Fruit fly (Drosophila melanogaster) whole organism, embryonic: ENCODE measurements around the gene Pcmt.
A peak's percentile ranks its signal among the peaks of the same experiment; 100 is the strongest.

Experiments
- Bteb2 ChIP-seq: fragments of 200-800 bp; sonication (Bioruptor generic); optimal IDR thresholded peaks from 2 replicates; lab custom pipeline; 2016; ENCODE audit warnings: missing biosample characterization, missing genetic modification characterization
- CG10654 ChIP-seq: fragments of 200-800 bp; sonication (Bioruptor generic); optimal IDR thresholded peaks from 2 replicates; lab custom pipeline; 2016; ENCODE audit warnings: missing biosample characterization, missing genetic modification characterization
- CG15011 ChIP-seq: fragments of 200-800 bp; sonication (Bioruptor generic); optimal IDR thresholded peaks from 3 replicates; lab custom pipeline; 2018; ENCODE audit warnings: missing biosample characterization, mild to moderate bottlenecking, missing genetic modification characterization
- CG17361 ChIP-seq: fragments of 200-800 bp; sonication (Bioruptor generic); IDR thresholded peaks from 3 replicates; pipeline ENCODE4 v1.3.6; 2022; ENCODE audit warnings: missing biosample characterization, missing genetic modification characterization
- CG17802 ChIP-seq: fragments of 200-800 bp; sonication (Bioruptor generic); optimal IDR thresholded peaks from 2 replicates; lab custom pipeline; 2018; ENCODE audit warnings: missing biosample characterization, mild to moderate bottlenecking, missing genetic modification characterization, moderate library complexity
- CG18619 ChIP-seq: fragments of 200-800 bp; sonication (Bioruptor generic); optimal IDR thresholded peaks from 3 replicates; lab custom pipeline; 2017; ENCODE audit warnings: missing biosample characterization, mild to moderate bottlenecking, missing genetic modification characterization
- CG3995 ChIP-seq: fragments of 200-800 bp; sonication (Bioruptor generic); optimal IDR thresholded peaks from 3 replicates; lab custom pipeline; 2016; ENCODE audit warnings: missing biosample characterization, missing genetic modification characterization
- CG42726 ChIP-seq: fragments of 200-800 bp; sonication (Bioruptor generic); IDR thresholded peaks from 2 replicates; pipeline ENCODE4 v1.3.6; 2022; ENCODE audit warnings: missing biosample characterization, missing genetic modification characterization; ENCODE audit not compliant: partially characterized antibody
- CG6654 ChIP-seq: fragments of 200-800 bp; sonication (Bioruptor generic); optimal IDR thresholded peaks from 2 replicates; lab custom pipeline; 2017; ENCODE audit warnings: missing biosample characterization, mild to moderate bottlenecking, missing genetic modification characterization
- CG7556 ChIP-seq: fragments of 200-800 bp; sonication (Bioruptor generic); optimal IDR thresholded peaks from 2 replicates; lab custom pipeline; 2017; ENCODE audit warnings: missing biosample characterization, mild to moderate bottlenecking, missing genetic modification characterization
- CG7786 ChIP-seq: fragments of 200-800 bp; sonication (Bioruptor generic); optimal IDR thresholded peaks from 2 replicates; lab custom pipeline; 2016; ENCODE audit warnings: missing biosample characterization, missing genetic modification characterization
- CG8478 ChIP-seq: fragments of >200 bp; optimal IDR thresholded peaks from 2 replicates; lab custom pipeline; 2018
- CG8924 ChIP-seq: fragments of 200-800 bp; optimal IDR thresholded peaks from 3 replicates; lab custom pipeline; 2019; ENCODE audit warnings: missing biosample characterization, mild to moderate bottlenecking, missing genetic modification characterization, moderate library complexity
- CG9727 ChIP-seq: fragments of 200-800 bp; sonication (Bioruptor generic); optimal IDR thresholded peaks from 3 replicates; lab custom pipeline; 2017; ENCODE audit warnings: missing biosample characterization, mild to moderate bottlenecking, missing genetic modification characterization
- Elba2 ChIP-seq: fragments of 200-800 bp; sonication (Bioruptor generic); optimal IDR thresholded peaks from 3 replicates; lab custom pipeline; 2016; ENCODE audit warnings: missing biosample characterization, missing genetic modification characterization
- Fer2 ChIP-seq: fragments of 200-800 bp; sonication (Bioruptor generic); optimal IDR thresholded peaks from 2 replicates; lab custom pipeline; 2018; ENCODE audit warnings: missing biosample characterization, mild to moderate bottlenecking, missing genetic modification characterization, moderate library complexity
- Hr78 ChIP-seq, 2 experiments: fragments of 200-800 bp in 1 of 2; fragments of >200 bp in 1 of 2; sonication (Bioruptor generic) in 1 of 2; optimal IDR thresholded peaks; 2 replicates each; lab custom pipeline; 2017 to 2019; ENCODE audit warnings: missing biosample characterization in 2 of 2, missing genetic modification characterization in 2 of 2, mild to moderate bottlenecking in 1 of 2, moderate library complexity in 1 of 2
- Hsf ChIP-seq: fragments of 200-800 bp; sonication (Bioruptor generic); optimal IDR thresholded peaks from 3 replicates; lab custom pipeline; 2016; ENCODE audit warnings: missing biosample characterization, missing genetic modification characterization
- MBD-R2 ChIP-seq: fragments of 200-800 bp; sonication (Bioruptor generic); IDR thresholded peaks from 2 replicates; pipeline ENCODE4 v1.3.6; 2022; ENCODE audit warnings: missing biosample characterization, missing genetic modification characterization
- Mad ChIP-seq: fragments of 200-800 bp; sonication (Bioruptor generic); optimal IDR thresholded peaks from 2 replicates; lab custom pipeline; 2016; ENCODE audit warnings: missing biosample characterization, missing genetic modification characterization
- Med ChIP-seq: fragments of 200-800 bp; sonication (Bioruptor generic); peaks from one replicate; lab custom pipeline; 2016; ENCODE audit warnings: missing biosample characterization, missing genetic modification characterization, mild to moderate bottlenecking, inconsistent platforms, moderate library complexity
- Meics ChIP-seq: fragments of 200-800 bp; sonication (Bioruptor generic); optimal IDR thresholded peaks from 2 replicates; lab custom pipeline; 2017; ENCODE audit warnings: missing biosample characterization, mild to moderate bottlenecking, missing genetic modification characterization
- NC2β ChIP-seq: fragments of 200-800 bp; sonication (Bioruptor generic); optimal IDR thresholded peaks from 2 replicates; lab custom pipeline; 2016; ENCODE audit warnings: missing biosample characterization, missing genetic modification characterization
- Nf-YB ChIP-seq: fragments of 200-800 bp; sonication (Bioruptor generic); optimal IDR thresholded peaks from 3 replicates; lab custom pipeline; 2019; ENCODE audit warnings: missing biosample characterization, mild to moderate bottlenecking, missing genetic modification characterization, moderate library complexity
- Rfx ChIP-seq: fragments of 200-800 bp; sonication (Bioruptor generic); IDR thresholded peaks from 2 replicates; pipeline ENCODE4 v1.3.6; 2022; ENCODE audit warnings: missing biosample characterization, missing genetic modification characterization
- Sry-δ ChIP-seq: fragments of 200-800 bp; sonication (Bioruptor generic); optimal IDR thresholded peaks from 2 replicates; lab custom pipeline; 2016; ENCODE audit warnings: missing biosample characterization, missing genetic modification characterization
- abd-A ChIP-seq: fragments of 200-800 bp; sonication (Bioruptor generic); optimal IDR thresholded peaks from 3 replicates; lab custom pipeline; 2019; ENCODE audit warnings: missing biosample characterization, mild to moderate bottlenecking, missing genetic modification characterization, moderate library complexity
- az2 ChIP-seq: fragments of 200-800 bp; sonication (Bioruptor generic); optimal IDR thresholded peaks from 3 replicates; lab custom pipeline; 2016; ENCODE audit warnings: missing biosample characterization, missing genetic modification characterization
- bcd ChIP-seq: fragments of 200-800 bp; sonication (Bioruptor generic); optimal IDR thresholded peaks from 2 replicates; lab custom pipeline; 2017; ENCODE audit warnings: missing biosample characterization, mild to moderate bottlenecking, missing genetic modification characterization
- cad ChIP-seq: fragments of >200 bp; optimal IDR thresholded peaks from 2 replicates; lab custom pipeline; 2017; ENCODE audit warnings: missing biosample characterization, missing genetic modification characterization
- cato ChIP-seq: fragments of 200-800 bp; sonication (Bioruptor generic); optimal IDR thresholded peaks from 2 replicates; lab custom pipeline; 2016; ENCODE audit warnings: missing biosample characterization, missing genetic modification characterization, borderline replicate concordance
- ci ChIP-seq: fragments of 200-800 bp; sonication (Bioruptor generic); IDR thresholded peaks from 3 replicates; pipeline ENCODE4 v1.3.6; 2022; ENCODE audit warnings: missing biosample characterization, missing genetic modification characterization
- corto ChIP-seq: fragments of 200-800 bp; sonication (Bioruptor generic); optimal IDR thresholded peaks from 2 replicates; lab custom pipeline; 2016; ENCODE audit warnings: missing biosample characterization, mild to moderate bottlenecking, missing genetic modification characterization, moderate library complexity
- crc ChIP-seq: fragments of 200-800 bp; sonication (Bioruptor generic); optimal IDR thresholded peaks from 2 replicates; lab custom pipeline; 2016; ENCODE audit warnings: missing biosample characterization, missing genetic modification characterization
- dm ChIP-seq: fragments of 200-800 bp; sonication (Bioruptor generic); optimal IDR thresholded peaks from 3 replicates; lab custom pipeline; 2016; ENCODE audit warnings: missing biosample characterization, missing genetic modification characterization
- gro ChIP-seq: fragments of 200-800 bp; sonication (Bioruptor generic); optimal IDR thresholded peaks from 2 replicates; lab custom pipeline; 2016; ENCODE audit warnings: missing biosample characterization, missing genetic modification characterization
- mirr ChIP-seq: fragments of 200-800 bp; sonication (Bioruptor generic); optimal IDR thresholded peaks from 3 replicates; lab custom pipeline; 2018; ENCODE audit warnings: missing biosample characterization, mild to moderate bottlenecking, missing genetic modification characterization
- odd ChIP-seq: fragments of 200-800 bp; sonication (Bioruptor generic); optimal IDR thresholded peaks from 2 replicates; lab custom pipeline; 2017; ENCODE audit warnings: missing biosample characterization, mild to moderate bottlenecking, missing genetic modification characterization
- p53 ChIP-seq: fragments of 200-800 bp; sonication (Bioruptor generic); optimal IDR thresholded peaks from 2 replicates; lab custom pipeline; 2016; ENCODE audit warnings: missing biosample characterization, missing genetic modification characterization
- pfk ChIP-seq: fragments of 200-800 bp; sonication (Bioruptor generic); optimal IDR thresholded peaks from 2 replicates; lab custom pipeline; 2018; ENCODE audit warnings: missing biosample characterization, mild to moderate bottlenecking, missing genetic modification characterization, moderate library complexity
- pnt ChIP-seq: fragments of 200-800 bp; sonication (Bioruptor generic); optimal IDR thresholded peaks from 3 replicates; lab custom pipeline; 2016; ENCODE audit warnings: missing biosample characterization, missing genetic modification characterization
- pum ChIP-seq: fragments of 200-800 bp; sonication (Bioruptor generic); optimal IDR thresholded peaks from 2 replicates; lab custom pipeline; 2016; ENCODE audit warnings: missing biosample characterization, missing genetic modification characterization
- pzg ChIP-seq: fragments of 200-800 bp; sonication (Bioruptor generic); optimal IDR thresholded peaks from 3 replicates; lab custom pipeline; 2018; ENCODE audit warnings: missing biosample characterization, mild to moderate bottlenecking, missing genetic modification characterization, moderate library complexity
- schlank ChIP-seq: fragments of 200-800 bp; sonication (Bioruptor generic); optimal IDR thresholded peaks from 2 replicates; lab custom pipeline; 2018; ENCODE audit warnings: missing biosample characterization, mild to moderate bottlenecking, missing genetic modification characterization
- sens-2 ChIP-seq: fragments of 200-800 bp; sonication (Bioruptor generic); IDR thresholded peaks from 2 replicates; pipeline ENCODE4 v1.3.6; 2022; ENCODE audit warnings: missing biosample characterization, missing genetic modification characterization
- sisA ChIP-seq: fragments of 200-800 bp; sonication (Bioruptor generic); IDR thresholded peaks from 2 replicates; pipeline ENCODE4 v1.3.6; 2022; ENCODE audit warnings: missing biosample characterization, missing genetic modification characterization
- stc ChIP-seq: fragments of 200-800 bp; sonication (Bioruptor generic); IDR thresholded peaks from 2 replicates; pipeline ENCODE4 v1.3.6; 2022; ENCODE audit warnings: missing biosample characterization, missing genetic modification characterization
- tx ChIP-seq: fragments of 200-800 bp; sonication (Bioruptor generic); optimal IDR thresholded peaks from 2 replicates; lab custom pipeline; 2016; ENCODE audit warnings: missing biosample characterization, missing genetic modification characterization
- vfl ChIP-seq: fragments of 200-800 bp; sonication (Bioruptor generic); optimal IDR thresholded peaks from 2 replicates; lab custom pipeline; 2016; ENCODE audit warnings: missing biosample characterization, missing genetic modification characterization
- wek ChIP-seq: fragments of 200-800 bp; sonication (Bioruptor generic); optimal IDR thresholded peaks from 3 replicates; lab custom pipeline; 2018; ENCODE audit warnings: missing biosample characterization, mild to moderate bottlenecking, missing genetic modification characterization, moderate library complexity
- yki ChIP-seq: fragments of >200 bp; optimal IDR thresholded peaks from 3 replicates; lab custom pipeline; 2018
- z ChIP-seq: fragments of 200-800 bp; sonication (Bioruptor generic); IDR thresholded peaks from 3 replicates; pipeline ENCODE4 v1.3.6; 2022; ENCODE audit warnings: missing biosample characterization, missing genetic modification characterization

Gene Pcmt

DNA sequence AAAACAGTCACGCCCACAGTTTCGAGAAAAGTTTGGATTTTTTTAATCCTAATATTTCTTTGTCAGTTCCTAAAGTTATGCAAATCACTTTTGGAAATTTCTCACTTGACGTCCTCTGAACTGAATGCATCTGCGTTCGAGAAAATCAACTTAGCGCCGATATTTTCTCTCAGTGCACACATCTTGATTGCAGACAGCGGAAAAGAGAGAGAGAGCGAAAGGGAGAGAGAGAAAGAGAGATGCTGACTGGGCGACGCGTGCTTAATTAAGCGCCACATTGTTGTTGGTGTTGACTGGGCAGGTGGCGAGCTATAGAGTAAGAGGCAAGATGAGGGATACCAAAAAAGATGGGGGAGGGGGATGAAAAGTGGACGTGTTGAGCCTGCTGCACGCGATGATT lies 35.5 kb downstream of the Pcmt start (continued):
- TF ChIP-seq tx (peak; percentile 21), sisA (peak; percentile 56), Nf-YB (no peak), CG15011 (no peak), Rfx (GFP tag; lab: Robert Waterston, UW) (peak; percentile 47), yki (no peak), ci (GFP tag; lab: Robert Waterston, UW) (peak; percentile 76), CG10654 (peak; percentile 4), CG17802 (tag; lab: Kevin White, UChicago) (peak; percentile 48), crc (GFP tag; lab: Kevin White, UChicago) (peak; percentile 19), CG7556 (peak; percentile 35), CG9727 (GFP tag; lab: Kevin White, UChicago) (peak; percentile 35), bcd (GFP tag; lab: Kevin White, UChicago) (peak; percentile 15), corto (GFP tag; lab: Kevin White, UChicago) (no peak), Sry-δ (GFP tag; lab: Kevin White, UChicago) (no peak), Elba2 (GFP tag; lab: Kevin White, UChicago) (no peak), CG42726 (no peak), pzg (GFP tag; lab: Kevin White, UChicago) (no peak), Hr78 (GFP tag; optimal IDR thresholded peaks at IDR 0.05; lab: Kevin White, UChicago) (no peak), pnt (peak; percentile 36), Hsf (GFP tag; lab: Kevin White, UChicago) (peak; percentile 50), NC2β (GFP tag; lab: Kevin White, UChicago) (peak; percentile 11), Meics (GFP tag; lab: Kevin White, UChicago) (peak; percentile 44), wek (no peak), MBD-R2 (GFP tag; lab: Robert Waterston, UW) (no peak), cato (no peak), CG6654 (GFP tag; lab: Kevin White, UChicago) (peak; percentile 11), CG7786 (peak; percentile 23), Fer2 (tag; lab: Kevin White, UChicago) (no peak), CG17361 (peak; percentile 71; the same call in 2 of the 3 replicates), pum (GFP tag; lab: Kevin White, UChicago) (peak; percentile 54), az2 (GFP tag; lab: Kevin White, UChicago) (peak; percentile 64), gro (GFP tag; lab: Kevin White, UChicago) (no peak), Bteb2 (GFP tag; lab: Kevin White, UChicago) (peak; percentile 22), mirr (GFP tag; lab: Kevin White, UChicago) (no peak), CG8924 (tag; lab: Kevin White, UChicago) (peak; percentile 41), CG8478 (lab: Kevin White, UChicago) (no peak), z (no peak), sens-2 (GFP tag; lab: Robert Waterston, UW) (peak; percentile 44; the same call in 1 of the 2 replicates), Mad (GFP tag; lab: Kevin White, UChicago) (peak; percentile 50), abd-A (no peak), schlank (no peak), CG18619 (GFP tag; lab: Kevin White, UChicago) (no peak), dm (GFP tag; lab: Kevin White, UChicago) (no peak), CG3995 (GFP tag; lab: Kevin White, UChicago) (no peak), odd (GFP tag; lab: Kevin White, UChicago) (peak; percentile 21), vfl (peak; percentile 20), cad (GFP tag; lab: Kevin White, UChicago) (no peak), stc (GFP tag; lab: Robert Waterston, UW) (peak; percentile 43; the same call in 1 of the 2 replicates), pfk (no peak), Med (GFP tag; lab: Kevin White, UChicago) (peak; percentile 93), p53 (no peak)
